Worm (Caenorhabditis elegans) whole organism, L4/young adult: ENCODE results near the gene clec-84.

ENCODE experiments used
- dao-5 ChIP-seq: sonication (generic microtip); optimal IDR thresholded peaks from 2 replicates; lab custom pipeline; 2016; ENCODE audit warnings: missing genotype, missing genetic modification characterization, moderate library complexity, missing compliant biosample characterization
- him-1 ChIP-seq: sonication (generic microtip); optimal IDR thresholded peaks from 2 replicates; lab custom pipeline; 2016; ENCODE audit warnings: missing genotype, missing genetic modification reagents, missing genetic modification characterization, missing compliant biosample characterization

DNA sequence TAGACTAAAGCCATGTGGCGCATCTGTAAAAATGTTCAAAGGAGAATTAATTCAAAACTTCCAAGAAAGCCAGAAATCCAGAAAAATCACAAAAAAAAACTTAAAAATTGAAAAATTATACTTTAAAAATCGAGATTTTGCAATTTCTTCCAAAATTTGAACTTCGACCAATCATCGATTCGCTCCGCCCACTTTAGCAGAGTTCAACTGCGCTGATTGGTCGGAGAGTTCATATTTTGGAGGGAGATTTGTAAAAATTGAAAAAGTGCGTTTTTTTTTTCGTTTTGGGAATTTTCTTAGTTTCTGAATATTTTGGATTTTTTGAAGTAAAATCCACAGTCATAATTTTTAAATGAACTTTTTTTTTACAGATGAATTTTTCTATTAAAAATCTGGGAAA is 48.3 kb upstream of the clec-84 start:
- no peak for TF ChIP-seq dao-5 (tag; lab: Kevin White, UChicago)
- TF ChIP-seq him-1 (tag; lab: Kevin White, UChicago) = no peak
